Worm (Caenorhabditis elegans) whole organism, L2 larva: Measurements from ENCODE around the gene ugt-38.

Source experiments
- F13H6.1 ChIP-seq: sonication (generic microtip); optimal IDR thresholded peaks from 2 replicates; lab custom pipeline; 2016; ENCODE audit warnings: missing genetic modification characterization, missing compliant biosample characterization
- R02D3.7 ChIP-seq: fragments of 150-350 bp; optimal IDR thresholded peaks from 2 replicates; lab custom pipeline; 2014; ENCODE audit warnings: missing biosample characterization, missing genetic modification characterization
- Y55F3AM.14 ChIP-seq: fragments of 200-800 bp; sonication (Bioruptor generic); optimal IDR thresholded peaks from 2 replicates; lab custom pipeline; 2018; ENCODE audit warnings: mild to moderate bottlenecking, missing genetic modification characterization, missing compliant biosample characterization
- aly-2 ChIP-seq: fragments of 150-350 bp; optimal IDR thresholded peaks from 2 replicates; lab custom pipeline; 2014; ENCODE audit warnings: missing biosample characterization, missing genetic modification characterization
- ceh-16 ChIP-seq: fragments of 150-350 bp; optimal IDR thresholded peaks from 2 replicates; lab custom pipeline; 2014; ENCODE audit warnings: missing biosample characterization, missing genetic modification characterization
- ceh-82 ChIP-seq: fragments of 150-350 bp; optimal IDR thresholded peaks from 2 replicates; lab custom pipeline; 2014; ENCODE audit warnings: missing biosample characterization, missing genetic modification characterization
- crh-2 ChIP-seq: sonication (generic microtip); optimal IDR thresholded peaks from 2 replicates; lab custom pipeline; 2017; ENCODE audit warnings: missing biosample characterization, missing genetic modification characterization
- elt-3 ChIP-seq: sonication (generic microtip); optimal IDR thresholded peaks from 2 replicates; lab custom pipeline; 2017; ENCODE audit warnings: missing biosample characterization, missing genetic modification characterization
- fos-1 ChIP-seq: fragments of 150-350 bp; optimal IDR thresholded peaks from 2 replicates; lab custom pipeline; 2014; ENCODE audit warnings: missing biosample characterization, missing genetic modification characterization
- gmeb-1 ChIP-seq: fragments of 150-350 bp; optimal IDR thresholded peaks from 2 replicates; lab custom pipeline; 2014; ENCODE audit warnings: missing biosample characterization, missing genetic modification characterization
- lin-13 ChIP-seq: fragments of 150-350 bp; optimal IDR thresholded peaks from 2 replicates; lab custom pipeline; 2014; ENCODE audit warnings: missing biosample characterization, missing genetic modification reagents, missing genetic modification characterization
- lin-39 ChIP-seq: fragments of 150-350 bp; optimal IDR thresholded peaks from 2 replicates; lab custom pipeline; 2014; ENCODE audit warnings: missing biosample characterization, missing genetic modification reagents, missing genetic modification characterization
- lsy-2 ChIP-seq, 2 experiments: fragments of 150-350 bp in 1 of 2; sonication (generic microtip) in 1 of 2; optimal IDR thresholded peaks; 2 replicates each; lab custom pipeline; 2014 to 2017; ENCODE audit warnings: missing biosample characterization in 2 of 2, missing genetic modification characterization in 2 of 2
- mab-5 ChIP-seq: fragments of 150-350 bp; optimal IDR thresholded peaks from 2 replicates; lab custom pipeline; 2014; ENCODE audit warnings: missing biosample characterization, missing genetic modification characterization
- mdl-1 ChIP-seq, 2 experiments: fragments of 150-350 bp in 1 of 2; sonication (generic microtip) in 1 of 2; optimal IDR thresholded peaks; 2 replicates each; lab custom pipeline; 2017; ENCODE audit warnings: missing biosample characterization in 2 of 2, missing genetic modification characterization in 2 of 2
- nhr-10 ChIP-seq: sonication (generic microtip); optimal IDR thresholded peaks from 2 replicates; lab custom pipeline; 2017; ENCODE audit warnings: missing biosample characterization, missing genetic modification characterization
- nhr-11 ChIP-seq: fragments of 150-350 bp; optimal IDR thresholded peaks from 2 replicates; lab custom pipeline; 2014; ENCODE audit warnings: missing biosample characterization, missing genetic modification characterization
- nhr-12 ChIP-seq: fragments of 150-350 bp; optimal IDR thresholded peaks from 2 replicates; lab custom pipeline; 2014; ENCODE audit warnings: missing biosample characterization, missing genetic modification characterization
- nhr-21 ChIP-seq: fragments of 150-350 bp; optimal IDR thresholded peaks from 2 replicates; lab custom pipeline; 2014; ENCODE audit warnings: missing biosample characterization, missing genetic modification characterization
- nhr-237 ChIP-seq: fragments of 150-350 bp; optimal IDR thresholded peaks from 2 replicates; lab custom pipeline; 2014; ENCODE audit warnings: missing biosample characterization, missing genetic modification characterization
- nhr-25 ChIP-seq: fragments of 150-350 bp; sonication (generic microtip); optimal IDR thresholded peaks from 3 replicates; lab custom pipeline; 2014; ENCODE audit warnings: missing biosample characterization, missing genetic modification characterization
- nhr-6 ChIP-seq: fragments of 150-350 bp; optimal IDR thresholded peaks from 2 replicates; lab custom pipeline; 2014; ENCODE audit warnings: missing biosample characterization, missing genetic modification characterization
- peb-1 ChIP-seq: fragments of 150-350 bp; optimal IDR thresholded peaks from 2 replicates; lab custom pipeline; 2014; ENCODE audit warnings: missing biosample characterization, missing genetic modification characterization
- sem-4 ChIP-seq: fragments of 150-350 bp; optimal IDR thresholded peaks from 2 replicates; lab custom pipeline; 2014; ENCODE audit warnings: missing biosample characterization, missing genetic modification reagents, missing genetic modification characterization
- skn-1 ChIP-seq: sonication (generic microtip); optimal IDR thresholded peaks from 2 replicates; lab custom pipeline; 2017; ENCODE audit warnings: missing biosample characterization, missing genetic modification characterization
- unc-62 ChIP-seq: fragments of 150-350 bp; optimal IDR thresholded peaks from 2 replicates; lab custom pipeline; 2014; ENCODE audit warnings: missing biosample characterization, missing genetic modification reagents, missing genetic modification characterization
- zag-1 ChIP-seq: fragments of 150-350 bp; optimal IDR thresholded peaks from 2 replicates; lab custom pipeline; 2014; ENCODE audit warnings: missing biosample characterization, missing genetic modification characterization
- ztf-1 ChIP-seq: fragments of 200-800 bp; sonication (Bioruptor generic); conservative IDR thresholded peaks from 2 replicates; pipeline ENCODE4 v1.3.6; 2022; ENCODE audit warnings: missing genetic modification characterization, missing compliant biosample characterization
- ztf-4 ChIP-seq: fragments of 150-350 bp; optimal IDR thresholded peaks from 2 replicates; lab custom pipeline; 2014; ENCODE audit warnings: missing biosample characterization, missing genetic modification characterization

ugt-38 gene

DNA sequence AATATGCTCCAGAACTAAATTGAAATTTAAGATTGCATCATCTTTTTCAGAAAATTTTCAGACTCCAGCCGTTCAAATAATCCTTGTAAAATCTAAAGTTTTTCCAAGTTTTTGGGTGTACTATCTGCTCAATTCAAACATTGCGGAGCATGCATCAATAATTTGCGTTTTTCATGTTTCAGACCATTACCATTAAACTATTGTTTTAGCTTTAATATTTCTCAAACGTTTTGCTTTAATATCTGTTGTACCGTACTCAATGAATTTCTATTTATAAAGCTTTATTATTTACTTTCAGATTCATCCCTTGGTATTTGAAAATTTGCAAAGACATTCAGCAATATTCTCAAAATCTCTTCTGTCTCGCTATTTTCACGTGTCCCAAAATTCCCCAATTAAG is 44.0 kb downstream of the ugt-38 start, which contains the start of gene odr-2:
TSS of gene odr-2 (plus strand) at position 301 of the 400 bp plus-strand sequence.
- TF ChIP-seq peb-1 (no peak), F13H6.1 (no peak), Y55F3AM.14 (GFP tag; lab: Kevin White, UChicago) (no peak), nhr-6 (no peak), nhr-10 (tag; lab: Kevin White, UChicago) (no peak), nhr-25 (tag; lab: Kevin White, UChicago) (no peak)
- TF ChIP-seq, all 48 proteins: peak for 0

DNA sequence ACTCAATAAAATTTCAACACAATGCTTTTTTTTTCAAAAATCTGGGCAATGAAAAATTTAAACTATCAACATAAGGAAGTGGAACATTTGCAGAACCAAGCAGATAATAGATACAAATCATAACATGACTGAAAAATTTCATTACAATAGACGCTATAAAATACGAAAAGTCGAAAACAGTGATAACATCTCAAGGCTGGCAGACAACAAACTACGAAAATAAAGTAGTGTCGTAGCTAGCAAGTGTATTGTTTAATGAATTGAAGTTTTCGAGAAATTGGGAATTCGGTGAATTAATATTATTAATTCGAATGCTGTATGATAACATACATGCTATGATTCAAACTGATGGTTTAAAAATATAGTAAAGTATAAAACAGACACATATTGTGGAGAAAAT is 50.5 kb downstream of the ugt-38 start:
- TF ChIP-seq nhr-11 (tag; lab: Kevin White, UChicago) (no peak), nhr-12 (no peak), lsy-2 (tag; optimal IDR thresholded peaks at IDR 0.05; lab: Kevin White, UChicago) (no peak), fos-1 (tag; lab: Kevin White, UChicago) (no peak), ztf-4 (tag; lab: Kevin White, UChicago) (no peak), lin-13 (GFP tag; lab: Kevin White, UChicago) (no peak), R02D3.7 (no peak), nhr-10 (tag; lab: Kevin White, UChicago) (no peak), zag-1 (tag; lab: Kevin White, UChicago) (no peak), ceh-82 (no peak), mdl-1 (tag; optimal IDR thresholded peaks at IDR 0.05; lab: Kevin White, UChicago) (no peak), nhr-21 (tag; lab: Kevin White, UChicago) (no peak), ceh-16 (tag; lab: Kevin White, UChicago) (no peak), mab-5 (tag; lab: Kevin White, UChicago) (no peak)

DNA sequence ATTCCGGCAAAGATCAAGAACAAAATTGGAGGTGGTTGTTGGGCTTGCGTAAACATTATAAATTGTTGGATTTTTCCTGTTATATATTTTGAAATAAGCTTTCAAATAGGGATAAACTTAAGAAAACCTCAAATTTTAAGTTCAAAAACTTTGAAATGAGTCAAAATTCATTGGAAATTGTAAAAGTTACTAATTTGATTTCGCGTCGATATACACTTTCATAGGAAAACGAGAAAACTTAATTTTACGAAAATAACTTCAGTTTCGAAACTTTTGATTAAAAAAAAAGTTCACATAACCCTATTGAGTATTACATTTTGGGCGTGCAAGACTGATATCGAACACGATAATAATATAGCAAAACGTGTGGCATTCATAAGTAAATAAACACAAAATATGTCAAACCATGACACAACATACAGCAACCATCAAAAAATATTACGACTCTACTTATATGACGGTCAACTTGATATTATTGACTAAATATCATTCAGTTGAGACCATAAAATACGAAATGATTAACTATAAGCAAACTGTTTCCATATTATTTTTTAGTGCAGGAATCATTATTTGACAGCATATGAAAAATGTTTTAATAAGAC is 51.0 kb downstream of the ugt-38 start:
- TF ChIP-seq ztf-4 (tag; lab: Kevin White, UChicago) = no peak
- TF ChIP-seq ztf-1 (GFP tag; lab: Robert Waterston, UW) = no peak
- no peak for TF ChIP-seq lin-13 (GFP tag; lab: Kevin White, UChicago)
- TF ChIP-seq lin-39 (tag; lab: Kevin White, UChicago) = no peak
- TF ChIP-seq nhr-10 (tag; lab: Kevin White, UChicago) = no peak
- TF ChIP-seq peb-1 = no peak
- no peak for TF ChIP-seq gmeb-1 (tag; lab: Kevin White, UChicago)
- no peak for TF ChIP-seq F13H6.1
- no peak for TF ChIP-seq Y55F3AM.14 (GFP tag; lab: Kevin White, UChicago)
- TF ChIP-seq elt-3 (tag; lab: Kevin White, UChicago) = no peak
- no peak for TF ChIP-seq aly-2 (tag; lab: Kevin White, UChicago)
- TF ChIP-seq skn-1 (tag; lab: Kevin White, UChicago) = no peak
- no peak for TF ChIP-seq sem-4 (tag; lab: Kevin White, UChicago)
- no peak for TF ChIP-seq nhr-237 (tag; lab: Kevin White, UChicago)
- TF ChIP-seq unc-62 = no peak
- TF ChIP-seq crh-2 = no peak
